Worm (Caenorhabditis elegans) whole organism, L2 larva: ENCODE results near the gene Y73B6BL.31.

Experiments
- C34F6.9 ChIP-seq: fragments of 150-350 bp; optimal IDR thresholded peaks from 2 replicates; lab custom pipeline; 2014; ENCODE audit warnings: missing biosample characterization, missing genetic modification characterization
- F13H6.1 ChIP-seq: sonication (generic microtip); optimal IDR thresholded peaks from 2 replicates; lab custom pipeline; 2016; ENCODE audit warnings: missing genetic modification characterization, missing compliant biosample characterization
- R02D3.7 ChIP-seq: fragments of 150-350 bp; optimal IDR thresholded peaks from 2 replicates; lab custom pipeline; 2014; ENCODE audit warnings: missing biosample characterization, missing genetic modification characterization
- Y55F3AM.14 ChIP-seq: fragments of 200-800 bp; sonication (Bioruptor generic); optimal IDR thresholded peaks from 2 replicates; lab custom pipeline; 2018; ENCODE audit warnings: mild to moderate bottlenecking, missing genetic modification characterization, missing compliant biosample characterization
- ZK546.5 ChIP-seq: sonication (generic microtip); optimal IDR thresholded peaks from 2 replicates; lab custom pipeline; 2017; ENCODE audit warnings: missing biosample characterization, missing genetic modification characterization
- alr-1 ChIP-seq: fragments of 150-350 bp; optimal IDR thresholded peaks from 2 replicates; lab custom pipeline; 2014; ENCODE audit warnings: missing biosample characterization, missing genetic modification characterization
- aly-2 ChIP-seq: fragments of 150-350 bp; optimal IDR thresholded peaks from 2 replicates; lab custom pipeline; 2014; ENCODE audit warnings: missing biosample characterization, missing genetic modification characterization
- ama-1 ChIP-seq: fragments of 150-350 bp; optimal IDR thresholded peaks from 2 replicates; lab custom pipeline; 2018; ENCODE audit warnings: inconsistent platforms
- blmp-1 ChIP-seq: sonication (generic microtip); optimal IDR thresholded peaks from 2 replicates; lab custom pipeline; 2017; ENCODE audit warnings: missing genetic modification characterization, mild to moderate bottlenecking, missing compliant biosample characterization, antibody characterized with exemption, moderate library complexity; ENCODE audit not compliant: insufficient read depth
- ceh-16 ChIP-seq: fragments of 150-350 bp; optimal IDR thresholded peaks from 2 replicates; lab custom pipeline; 2014; ENCODE audit warnings: missing biosample characterization, missing genetic modification characterization
- ceh-82 ChIP-seq: fragments of 150-350 bp; optimal IDR thresholded peaks from 2 replicates; lab custom pipeline; 2014; ENCODE audit warnings: missing biosample characterization, missing genetic modification characterization
- crh-2 ChIP-seq: sonication (generic microtip); optimal IDR thresholded peaks from 2 replicates; lab custom pipeline; 2017; ENCODE audit warnings: missing biosample characterization, missing genetic modification characterization
- egl-27 ChIP-seq: sonication (generic microtip); optimal IDR thresholded peaks from 3 replicates; lab custom pipeline; 2017; ENCODE audit warnings: missing biosample characterization, missing genetic modification reagents, missing genetic modification characterization
- elt-3 ChIP-seq: sonication (generic microtip); optimal IDR thresholded peaks from 2 replicates; lab custom pipeline; 2017; ENCODE audit warnings: missing biosample characterization, missing genetic modification characterization
- fos-1 ChIP-seq: fragments of 150-350 bp; optimal IDR thresholded peaks from 2 replicates; lab custom pipeline; 2014; ENCODE audit warnings: missing biosample characterization, missing genetic modification characterization
- gmeb-1 ChIP-seq: fragments of 150-350 bp; optimal IDR thresholded peaks from 2 replicates; lab custom pipeline; 2014; ENCODE audit warnings: missing biosample characterization, missing genetic modification characterization
- lin-11 ChIP-seq: fragments of 150-350 bp; sonication (generic microtip); optimal IDR thresholded peaks from 2 replicates; lab custom pipeline; 2014; ENCODE audit warnings: missing biosample characterization, missing genetic modification characterization, inconsistent platforms, mixed read lengths
- lin-13 ChIP-seq: fragments of 150-350 bp; optimal IDR thresholded peaks from 2 replicates; lab custom pipeline; 2014; ENCODE audit warnings: missing biosample characterization, missing genetic modification reagents, missing genetic modification characterization
- lsy-2 ChIP-seq, 2 experiments: fragments of 150-350 bp in 1 of 2; sonication (generic microtip) in 1 of 2; optimal IDR thresholded peaks; 2 replicates each; lab custom pipeline; 2014 to 2017; ENCODE audit warnings: missing biosample characterization in 2 of 2, missing genetic modification characterization in 2 of 2
- mab-5 ChIP-seq: fragments of 150-350 bp; optimal IDR thresholded peaks from 2 replicates; lab custom pipeline; 2014; ENCODE audit warnings: missing biosample characterization, missing genetic modification characterization
- mbf-1 ChIP-seq: sonication (generic microtip); optimal IDR thresholded peaks from 2 replicates; lab custom pipeline; 2017; ENCODE audit warnings: missing biosample characterization, missing genetic modification characterization
- mdl-1 ChIP-seq, 2 experiments: fragments of 150-350 bp in 1 of 2; sonication (generic microtip) in 1 of 2; optimal IDR thresholded peaks; 2 replicates each; lab custom pipeline; 2017; ENCODE audit warnings: missing biosample characterization in 2 of 2, missing genetic modification characterization in 2 of 2
- nhr-10 ChIP-seq: sonication (generic microtip); optimal IDR thresholded peaks from 2 replicates; lab custom pipeline; 2017; ENCODE audit warnings: missing biosample characterization, missing genetic modification characterization
- nhr-11 ChIP-seq: fragments of 150-350 bp; optimal IDR thresholded peaks from 2 replicates; lab custom pipeline; 2014; ENCODE audit warnings: missing biosample characterization, missing genetic modification characterization
- nhr-12 ChIP-seq: fragments of 150-350 bp; optimal IDR thresholded peaks from 2 replicates; lab custom pipeline; 2014; ENCODE audit warnings: missing biosample characterization, missing genetic modification characterization
- nhr-129 ChIP-seq: fragments of 150-350 bp; optimal IDR thresholded peaks from 2 replicates; lab custom pipeline; 2014; ENCODE audit warnings: missing biosample characterization, missing genetic modification characterization
- nhr-21 ChIP-seq: fragments of 150-350 bp; optimal IDR thresholded peaks from 2 replicates; lab custom pipeline; 2014; ENCODE audit warnings: missing biosample characterization, missing genetic modification characterization
- nhr-23 ChIP-seq: fragments of 150-350 bp; optimal IDR thresholded peaks from 2 replicates; lab custom pipeline; 2014; ENCODE audit warnings: missing biosample characterization, missing genetic modification reagents, missing genetic modification characterization
- nhr-237 ChIP-seq: fragments of 150-350 bp; optimal IDR thresholded peaks from 2 replicates; lab custom pipeline; 2014; ENCODE audit warnings: missing biosample characterization, missing genetic modification characterization
- nhr-6 ChIP-seq: fragments of 150-350 bp; optimal IDR thresholded peaks from 2 replicates; lab custom pipeline; 2014; ENCODE audit warnings: missing biosample characterization, missing genetic modification characterization
- nhr-77 ChIP-seq: fragments of 150-350 bp; optimal IDR thresholded peaks from 2 replicates; lab custom pipeline; 2014; ENCODE audit warnings: missing biosample characterization, missing genetic modification characterization
- peb-1 ChIP-seq: fragments of 150-350 bp; optimal IDR thresholded peaks from 2 replicates; lab custom pipeline; 2014; ENCODE audit warnings: missing biosample characterization, missing genetic modification characterization
- sem-4 ChIP-seq: fragments of 150-350 bp; optimal IDR thresholded peaks from 2 replicates; lab custom pipeline; 2014; ENCODE audit warnings: missing biosample characterization, missing genetic modification reagents, missing genetic modification characterization
- sma-3 ChIP-seq: sonication (generic microtip); optimal IDR thresholded peaks from 2 replicates; lab custom pipeline; 2016; ENCODE audit warnings: missing genetic modification reagents, missing genetic modification characterization, missing compliant biosample characterization
- sma-9 ChIP-seq, 2 experiments: fragments of 150-350 bp in 1 of 2; sonication (generic microtip) in 1 of 2; optimal IDR thresholded peaks; 2 replicates each; lab custom pipeline; 2014 to 2016; ENCODE audit warnings: missing genetic modification characterization in 2 of 2, mild to moderate bottlenecking in 1 of 2, missing biosample characterization in 1 of 2, missing compliant biosample characterization in 1 of 2, missing genetic modification reagents in 1 of 2, moderate library complexity in 1 of 2
- snpc-4 ChIP-seq: fragments of 150-350 bp; optimal IDR thresholded peaks from 2 replicates; lab custom pipeline; 2014; ENCODE audit warnings: missing biosample characterization, missing genetic modification characterization
- unc-39 ChIP-seq: fragments of 150-350 bp; optimal IDR thresholded peaks from 2 replicates; lab custom pipeline; 2014; ENCODE audit warnings: missing biosample characterization, missing genetic modification characterization
- unc-55 ChIP-seq: fragments of 150-350 bp; sonication (generic microtip); optimal IDR thresholded peaks from 3 replicates; lab custom pipeline; 2014; ENCODE audit warnings: missing biosample characterization, missing genetic modification reagents, missing genetic modification characterization
- unc-62 ChIP-seq: fragments of 150-350 bp; optimal IDR thresholded peaks from 2 replicates; lab custom pipeline; 2014; ENCODE audit warnings: missing biosample characterization, missing genetic modification reagents, missing genetic modification characterization
- zag-1 ChIP-seq: fragments of 150-350 bp; optimal IDR thresholded peaks from 2 replicates; lab custom pipeline; 2014; ENCODE audit warnings: missing biosample characterization, missing genetic modification characterization
- ztf-1 ChIP-seq: fragments of 200-800 bp; sonication (Bioruptor generic); conservative IDR thresholded peaks from 2 replicates; pipeline ENCODE4 v1.3.6; 2022; ENCODE audit warnings: missing genetic modification characterization, missing compliant biosample characterization
- ztf-11 ChIP-seq: sonication (generic microtip); optimal IDR thresholded peaks from 2 replicates; lab custom pipeline; 2017; ENCODE audit warnings: missing biosample characterization, missing genetic modification characterization
- ztf-4 ChIP-seq: fragments of 150-350 bp; optimal IDR thresholded peaks from 2 replicates; lab custom pipeline; 2014; ENCODE audit warnings: missing biosample characterization, missing genetic modification characterization

Y73B6BL.31 gene

DNA sequence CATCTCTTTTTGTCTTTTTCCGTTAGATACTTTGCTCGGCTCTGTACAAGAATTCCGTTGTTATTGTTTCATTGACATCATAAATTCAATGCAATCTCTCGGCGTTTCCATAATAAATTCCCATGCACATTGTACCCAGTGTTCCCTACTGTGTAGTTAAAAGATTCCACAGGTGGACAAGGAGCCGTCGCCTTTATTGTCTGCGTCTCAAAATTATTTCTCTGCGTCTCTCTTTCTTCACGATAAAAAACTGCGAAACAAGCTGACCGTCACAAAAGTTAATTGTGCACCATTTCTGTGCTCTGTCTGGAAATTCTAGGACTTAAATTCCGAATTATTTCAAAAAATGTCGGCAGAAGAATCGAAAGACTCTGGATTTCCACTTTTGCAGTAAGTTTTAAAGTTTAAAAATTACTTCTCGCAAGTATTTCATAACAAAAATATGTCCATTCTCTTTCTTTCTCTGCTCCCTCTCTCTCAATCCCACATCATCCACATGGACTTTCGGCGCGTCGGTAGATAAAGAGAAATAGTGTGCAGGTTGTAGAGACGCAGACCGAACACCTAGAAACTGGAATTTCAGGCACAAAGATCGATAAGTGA lies 416 bp downstream of the Y73B6BL.31 start:
- TF ChIP-seq lsy-2 (tag; optimal IDR thresholded peaks at IDR 0.05; lab: Kevin White, UChicago) (peak; percentile 21 to 39), mbf-1 (no peak), aly-2 (no peak), unc-55 (GFP tag; lab: Kevin White, UChicago) (peak; percentile 23), fos-1 (tag; lab: Kevin White, UChicago) (no peak), nhr-12 (tag; lab: Kevin White, UChicago) (no peak), gmeb-1 (tag; lab: Kevin White, UChicago) (peak; percentile 26), ama-1 (lab: Kevin White, UChicago) (no peak), sem-4 (tag; lab: Kevin White, UChicago) (no peak), sma-3 (GFP tag; lab: Kevin White, UChicago) (no peak), nhr-129 (no peak), ztf-4 (tag; lab: Kevin White, UChicago) (no peak), R02D3.7 (tag; lab: Kevin White, UChicago) (no peak), egl-27 (tag; lab: Kevin White, UChicago) (no peak), F13H6.1 (tag; lab: Kevin White, UChicago) (peak; percentile 59), sma-9 (GFP tag; optimal IDR thresholded peaks at IDR 0.05; lab: Kevin White, UChicago) (peak; percentile 42), sma-9 (tag; optimal IDR thresholded peaks at IDR 0.05; lab: Kevin White, UChicago) (no peak), crh-2 (tag; lab: Kevin White, UChicago) (no peak), mab-5 (no peak), nhr-11 (tag; lab: Kevin White, UChicago) (no peak), zag-1 (tag; lab: Kevin White, UChicago) (no peak), ceh-82 (no peak), unc-62 (GFP tag; lab: Kevin White, UChicago) (no peak), nhr-23 (tag; lab: Kevin White, UChicago) (no peak), blmp-1 (tag; lab: Kevin White, UChicago) (no peak), ztf-11 (tag; lab: Kevin White, UChicago) (no peak), nhr-21 (tag; lab: Kevin White, UChicago) (no peak), nhr-237 (tag; lab: Kevin White, UChicago) (no peak), elt-3 (no peak), nhr-10 (tag; lab: Kevin White, UChicago) (no peak), nhr-77 (tag; lab: Kevin White, UChicago) (no peak), unc-39 (no peak), lin-11 (no peak), ZK546.5 (no peak), peb-1 (no peak), snpc-4 (no peak), C34F6.9 (tag; lab: Kevin White, UChicago) (peak; percentile 2), ceh-16 (tag; lab: Kevin White, UChicago) (no peak), ztf-1 (GFP tag; lab: Robert Waterston, UW) (no peak), nhr-6 (tag; lab: Kevin White, UChicago) (no peak), lin-13 (GFP tag; lab: Kevin White, UChicago) (no peak), alr-1 (tag; lab: Kevin White, UChicago) (no peak), mdl-1 (tag; optimal IDR thresholded peaks at IDR 0.05; lab: Kevin White, UChicago) (no peak)

- TF ChIP-seq R02D3.7 (tag; lab: Kevin White, UChicago) (no peak), nhr-11 (tag; lab: Kevin White, UChicago) (no peak), Y55F3AM.14 (GFP tag; lab: Kevin White, UChicago) (no peak), lsy-2 (tag; optimal IDR thresholded peaks at IDR 0.05; lab: Kevin White, UChicago) (no peak), sma-9 (GFP tag; optimal IDR thresholded peaks at IDR 0.05; lab: Kevin White, UChicago) (no peak), sma-9 (tag; optimal IDR thresholded peaks at IDR 0.05; lab: Kevin White, UChicago) (no peak), sem-4 (tag; lab: Kevin White, UChicago) (no peak), gmeb-1 (tag; lab: Kevin White, UChicago) (no peak), blmp-1 (tag; lab: Kevin White, UChicago) (no peak), ceh-82 (no peak), nhr-77 (tag; lab: Kevin White, UChicago) (no peak), lin-11 (no peak), ztf-1 (GFP tag; lab: Robert Waterston, UW) (no peak)
- TF ChIP-seq, all 48 proteins: peak for 0
These were observed 1.3 kb downstream of the Y73B6BL.31 start for ce11 chrIV:6443018-6443417.
